Fruit fly (Drosophila melanogaster) whole organism, larva: ENCODE measurements around the gene Lamtor4.

Experiments used
- noc ChIP-seq: fragments of 200-800 bp; sonication (Bioruptor generic); optimal IDR thresholded peaks from 3 replicates; lab custom pipeline; 2019; ENCODE audit warnings: missing biosample characterization, mild to moderate bottlenecking, missing genetic modification characterization, moderate library complexity

Lamtor4 gene

dm6 chr3L:3896553-3897034 is at the start of gene Lamtor4, which contains the start of gene Gr63a:
Gene Lamtor4, plus strand, starts transcription at chr3L:3896900.
Gene Gr63a, minus strand, starts transcription at chr3L:3896603.
- no peak for TF ChIP-seq noc

- peak; percentile 14 for TF ChIP-seq noc
These were observed 48.8 kb upstream of the Lamtor4 start for dm6 chr3L:3847810-3848326.

- no peak for TF ChIP-seq noc
These were observed 47.9 kb upstream of the Lamtor4 start for dm6 chr3L:3848687-3849270.

- peak; percentile 35 for TF ChIP-seq noc
These were observed 46.9 kb upstream of the Lamtor4 start for dm6 chr3L:3849763-3850162.

- TF ChIP-seq noc, result no peak
These were observed 46.2 kb upstream of the Lamtor4 start for dm6 chr3L:3850477-3850876.

dm6 chr3L:3851048-3851447 is 45.7 kb upstream of the Lamtor4 start:
- TF ChIP-seq noc, result no peak

- no peak for TF ChIP-seq noc
These were observed 44.9 kb upstream of the Lamtor4 start for dm6 chr3L:3851847-3852246.

- no peak for TF ChIP-seq noc
These were observed 43.9 kb upstream of the Lamtor4 start for dm6 chr3L:3852842-3853241.

dm6 chr3L:3855194-3855980 is 41.3 kb upstream of the Lamtor4 start:
- TF ChIP-seq noc, result no peak

- no peak for TF ChIP-seq noc
These were observed 40.7 kb upstream of the Lamtor4 start for dm6 chr3L:3856004-3856403.

dm6 chr3L:3862504-3863380 is 34.0 kb upstream of the Lamtor4 start:
- TF ChIP-seq noc, result no peak

- no peak for TF ChIP-seq noc
These were observed 33.2 kb upstream of the Lamtor4 start for dm6 chr3L:3863462-3863861.

- no peak for TF ChIP-seq noc
These were observed 31.3 kb upstream of the Lamtor4 start for dm6 chr3L:3865290-3865891.

- TF ChIP-seq noc, result no peak
These were observed 30.3 kb upstream of the Lamtor4 start for dm6 chr3L:3866429-3866828.

dm6 chr3L:3868014-3868413 is 28.7 kb upstream of the Lamtor4 start:
- no peak for TF ChIP-seq noc

dm6 chr3L:3871284-3871683 is 25.4 kb upstream of the Lamtor4 start:
- TF ChIP-seq noc, result no peak
